Worm (Caenorhabditis elegans): ENCODE measurements around the gene ints-7.

ce11 chrII:11535429-11535828 lies 47.2 kb upstream of the ints-7 start:
- TF ChIP-seq him-1 (tag; optimal IDR thresholded peaks at IDR 0.05) = no peak
- TF ChIP-seq W03F9.2 (tag; optimal IDR thresholded peaks at IDR 0.05) = no peak

Measured in whole organism, L4/young adult.